Worm (Caenorhabditis elegans) whole organism, mixed stage, embryonic: ENCODE results near the gene clec-45.

Source experiments
- elt-3 ChIP-seq: fragments of 150-350 bp; optimal IDR thresholded peaks from 2 replicates; lab custom pipeline; 2014; ENCODE audit warnings: missing biosample characterization, missing genetic modification characterization
- lin-13 ChIP-seq: fragments of 150-350 bp; optimal IDR thresholded peaks from 2 replicates; lab custom pipeline; 2014; ENCODE audit warnings: missing biosample characterization, missing genetic modification characterization
- lin-32 ChIP-seq: fragments of 200-800 bp; sonication (Bioruptor generic); optimal IDR thresholded peaks from 2 replicates; lab custom pipeline; 2018; ENCODE audit warnings: mild to moderate bottlenecking, missing genetic modification characterization, missing compliant biosample characterization
- lsy-2 ChIP-seq: fragments of 150-350 bp; optimal IDR thresholded peaks from 2 replicates; lab custom pipeline; 2014; ENCODE audit warnings: missing biosample characterization, missing genetic modification characterization
- nhr-12 ChIP-seq: fragments of 150-350 bp; optimal IDR thresholded peaks from 2 replicates; lab custom pipeline; 2014; ENCODE audit warnings: missing biosample characterization, missing genetic modification characterization
- nhr-28 ChIP-seq: fragments of 150-350 bp; optimal IDR thresholded peaks from 2 replicates; lab custom pipeline; 2014; ENCODE audit warnings: missing biosample characterization, missing genetic modification characterization
- snpc-4 ChIP-seq: fragments of 150-350 bp; optimal IDR thresholded peaks from 2 replicates; lab custom pipeline; 2014; ENCODE audit warnings: missing biosample characterization, missing genetic modification characterization
- unc-39 ChIP-seq: fragments of 150-350 bp; optimal IDR thresholded peaks from 2 replicates; lab custom pipeline; 2014; ENCODE audit warnings: missing biosample characterization, missing genetic modification characterization
- unc-62 ChIP-seq: fragments of 150-350 bp; optimal IDR thresholded peaks from 2 replicates; lab custom pipeline; 2014; ENCODE audit warnings: missing biosample characterization, missing genetic modification reagents, missing genetic modification characterization
- zip-8 ChIP-seq: fragments of 150-350 bp; optimal IDR thresholded peaks from 2 replicates; lab custom pipeline; 2014; ENCODE audit warnings: missing biosample characterization, missing genetic modification characterization

DNA sequence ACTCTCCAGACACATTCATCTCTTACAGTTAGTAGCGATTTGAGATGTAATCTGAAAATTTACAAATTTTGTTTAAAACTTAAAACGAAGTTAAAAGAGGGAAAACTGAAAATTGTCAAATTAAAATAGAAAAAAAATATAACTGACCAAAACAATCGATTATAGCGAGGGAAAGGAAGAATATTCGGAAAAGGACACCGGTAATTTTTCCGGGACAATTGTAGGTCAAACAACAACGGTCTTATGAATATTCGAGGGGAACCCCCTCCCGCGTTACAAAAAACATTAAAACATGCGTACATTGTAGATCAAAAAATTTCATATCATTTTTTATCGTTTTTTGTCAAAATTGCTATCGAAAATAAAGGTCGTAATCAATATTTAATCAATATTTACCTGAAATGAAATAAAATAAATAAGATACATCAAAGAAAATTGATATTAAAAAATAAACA is 15.9 kb upstream of the clec-45 start, which contains the start of gene C50E3.12:
- TF ChIP-seq unc-62 (no peak), lin-32 (GFP tag; lab: Kevin White, UChicago) (no peak), nhr-28 (no peak), elt-3 (tag; lab: Kevin White, UChicago) (no peak), unc-39 (tag; lab: Kevin White, UChicago) (no peak), snpc-4 (tag; lab: Kevin White, UChicago) (no peak), zip-8 (no peak), nhr-12 (tag; lab: Kevin White, UChicago) (no peak), lsy-2 (no peak), lin-13 (tag; lab: Kevin White, UChicago) (no peak)
